Fruit fly (Drosophila melanogaster): Measurements from ENCODE around the gene CG15822.

Gene CG15822

dm6 chr3L:2158689-2159310 lies 4.9 kb downstream of the CG15822 start (continued):
- peak; percentile 29 for TF ChIP-seq Hsf (GFP tag; optimal IDR thresholded peaks at IDR 0.05)
- TF ChIP-seq jing (GFP tag; optimal IDR thresholded peaks at IDR 0.05), result peak; percentile 15
- no peak for TF ChIP-seq HLHmδ (GFP tag; optimal IDR thresholded peaks at IDR 0.05)
- TF ChIP-seq CG8089 (GFP tag; optimal IDR thresholded peaks at IDR 0.05), result peak; percentile 10
- no peak for TF ChIP-seq al (GFP tag; IDR thresholded peaks at IDR 0.05)
- TF ChIP-seq CG17385 (GFP tag; optimal IDR thresholded peaks at IDR 0.05), result peak; percentile 45
- TF ChIP-seq pros (GFP tag; optimal IDR thresholded peaks at IDR 0.05), result no peak
- no peak for TF ChIP-seq hkb (optimal IDR thresholded peaks at IDR 0.05)
- TF ChIP-seq hkb (GFP tag; IDR thresholded peaks at IDR 0.05), result peak; percentile 40; the same call in 1 of the 2 replicates
- no peak for TF ChIP-seq HLH54F (GFP tag; optimal IDR thresholded peaks at IDR 0.05)
- peak; percentile 6 for TF ChIP-seq Fer3 (tag; optimal IDR thresholded peaks at IDR 0.05)
- no peak for TF ChIP-seq dati (GFP tag; IDR thresholded peaks at IDR 0.05)
- peak; percentile 83 for TF ChIP-seq gcm (GFP tag; optimal IDR thresholded peaks at IDR 0.05)
- TF ChIP-seq phol (tag; optimal IDR thresholded peaks at IDR 0.05), result peak; percentile 69
- peak; percentile 35; the same call in 1 of the 2 replicates for TF ChIP-seq Ptx1 (GFP tag; IDR thresholded peaks at IDR 0.05)
- TF ChIP-seq Six4 (GFP tag; optimal IDR thresholded peaks at IDR 0.05), result no peak
- TF ChIP-seq CG18599 (GFP tag; optimal IDR thresholded peaks at IDR 0.05), result peak; percentile 14
- TF ChIP-seq H15 (GFP tag; IDR thresholded peaks at IDR 0.05), result peak; percentile 61; the same call in 2 of the 3 replicates
- peak; percentile 20 for TF ChIP-seq Abd-B (GFP tag; optimal IDR thresholded peaks at IDR 0.05)
- peak; percentile 26 for TF ChIP-seq CG1602 (GFP tag; optimal IDR thresholded peaks at IDR 0.05)
- 0 out of 2 replicates have a peak, but pooled peaks have one; percentile 22 for TF ChIP-seq onecut (GFP tag; IDR thresholded peaks at IDR 0.05)
- peak; percentile 36 for TF ChIP-seq CoRest (tag; optimal IDR thresholded peaks at IDR 0.05)
- peak; percentile 4 for TF ChIP-seq CG12155 (GFP tag; optimal IDR thresholded peaks at IDR 0.05)
- TF ChIP-seq ken (GFP tag; IDR thresholded peaks at IDR 0.05), result peak; percentile 63; the same call in 2 of the 3 replicates
- TF ChIP-seq CG31224 (GFP tag; IDR thresholded peaks at IDR 0.05), result 0 out of 2 replicates have a peak, but pooled peaks have one; percentile 14
- TF ChIP-seq CG8924 (tag; optimal IDR thresholded peaks at IDR 0.05), result peak; percentile 49
- peak; percentile 89 for TF ChIP-seq crol (GFP tag; IDR thresholded peaks at IDR 0.05)
- TF ChIP-seq ind (GFP tag; optimal IDR thresholded peaks at IDR 0.05), result peak; percentile 30
- peak; percentile 17 for TF ChIP-seq Hr3 (GFP tag; optimal IDR thresholded peaks at IDR 0.05)
- peak; percentile 69 for TF ChIP-seq ttk (GFP tag; IDR thresholded peaks at IDR 0.05)
- peak; percentile 41 for TF ChIP-seq CG30403 (GFP tag; optimal IDR thresholded peaks at IDR 0.05)
- TF ChIP-seq wek (GFP tag; optimal IDR thresholded peaks at IDR 0.05), result no peak
- peak; percentile 72 for TF ChIP-seq Sox102F (GFP tag; optimal IDR thresholded peaks at IDR 0.05)
- TF ChIP-seq kni (GFP tag; optimal IDR thresholded peaks at IDR 0.05), result peak; percentile 75
- TF ChIP-seq Chrac-16 (GFP tag; optimal IDR thresholded peaks at IDR 0.05), result peak; percentile 25
- 0 out of 2 replicates have a peak, but pooled peaks have one; percentile 24 for TF ChIP-seq Ada2b (GFP tag; IDR thresholded peaks at IDR 0.05)
- peak; percentile 52; the same call in 2 of the 3 replicates for TF ChIP-seq tgo (GFP tag; IDR thresholded peaks at IDR 0.05)
- TF ChIP-seq CG17186 (GFP tag; optimal IDR thresholded peaks at IDR 0.05), result peak; percentile 14
- TF ChIP-seq CG16779 (GFP tag; IDR thresholded peaks at IDR 0.05), result no peak
- no peak for TF ChIP-seq Dad (GFP tag; optimal IDR thresholded peaks at IDR 0.05)
- TF ChIP-seq CG10267 (tag; optimal IDR thresholded peaks at IDR 0.05), result peak; percentile 53
- TF ChIP-seq CG7556 (GFP tag; optimal IDR thresholded peaks at IDR 0.05), result peak; percentile 40
- TF ChIP-seq CG3726 (GFP tag; IDR thresholded peaks at IDR 0.05), result 0 out of 3 replicates have a peak, but pooled peaks have one; percentile 27
- TF ChIP-seq bsh (GFP tag; optimal IDR thresholded peaks at IDR 0.05), result peak in 1 of 2 experiments; percentile 86

Measured in whole organism, embryonic.